Worm (Caenorhabditis elegans) whole organism, mixed stage, embryonic: ENCODE data around the gene T24D5.4.

Experiments
- ceh-39 ChIP-seq: fragments of 150-350 bp; optimal IDR thresholded peaks from 2 replicates; lab custom pipeline; 2014; ENCODE audit warnings: missing biosample characterization, missing genetic modification characterization
- ces-1 ChIP-seq: fragments of 150-350 bp; optimal IDR thresholded peaks from 2 replicates; lab custom pipeline; 2014; ENCODE audit warnings: missing biosample characterization, missing genetic modification reagents, missing genetic modification characterization
- ztf-11 ChIP-seq: fragments of 150-350 bp; optimal IDR thresholded peaks from 2 replicates; lab custom pipeline; 2014; ENCODE audit warnings: missing biosample characterization, missing genetic modification characterization

ce11 chrX:12583497-12583896 lies 13.5 kb upstream of the T24D5.4 start:
- TF ChIP-seq ceh-39 (tag; lab: Kevin White, UChicago) (no peak), ces-1 (no peak), ztf-11 (no peak)
